Fruit fly (Drosophila melanogaster) whole organism, prepupa: ENCODE measurements around the gene CG12003.

ENCODE experiments used
- CG10631 ChIP-seq: fragments of 200-800 bp; sonication (Bioruptor generic); optimal IDR thresholded peaks from 2 replicates; lab custom pipeline; 2016; ENCODE audit warnings: missing biosample characterization, missing genetic modification characterization
- CG10669 ChIP-seq: fragments of 200-800 bp; sonication (Bioruptor generic); optimal IDR thresholded peaks from 3 replicates; lab custom pipeline; 2018; ENCODE audit warnings: missing biosample characterization, mild to moderate bottlenecking, missing genetic modification characterization, moderate library complexity
- CG11294 ChIP-seq: fragments of 200-800 bp; sonication (Bioruptor generic); IDR thresholded peaks from 2 replicates; pipeline ENCODE4 v1.3.6; 2022; ENCODE audit warnings: missing biosample characterization, missing genetic modification characterization
- CG11902 ChIP-seq: fragments of 200-800 bp; sonication (Bioruptor generic); optimal IDR thresholded peaks from 3 replicates; lab custom pipeline; 2016; ENCODE audit warnings: missing biosample characterization, missing genetic modification characterization
- CG15336 ChIP-seq: fragments of 200-800 bp; sonication (Bioruptor generic); IDR thresholded peaks from 2 replicates; pipeline ENCODE4 v1.3.6; 2022; ENCODE audit warnings: missing biosample characterization, missing genetic modification characterization
- CG1621 ChIP-seq: fragments of 200-800 bp; sonication (Bioruptor generic); optimal IDR thresholded peaks from 3 replicates; lab custom pipeline; 2018; ENCODE audit warnings: missing biosample characterization, mild to moderate bottlenecking, missing genetic modification characterization
- CG16779 ChIP-seq: fragments of 200-800 bp; sonication (Bioruptor generic); optimal IDR thresholded peaks from 3 replicates; lab custom pipeline; 2017; ENCODE audit warnings: missing biosample characterization, mild to moderate bottlenecking, missing genetic modification characterization
- CG3032 ChIP-seq: fragments of 200-800 bp; optimal IDR thresholded peaks from 2 replicates; lab custom pipeline; 2019; ENCODE audit warnings: missing biosample characterization, mild to moderate bottlenecking, missing genetic modification characterization, moderate library complexity
- CG31627 ChIP-seq: fragments of 200-800 bp; sonication (Bioruptor generic); optimal IDR thresholded peaks from 3 replicates; lab custom pipeline; 2016; ENCODE audit warnings: missing biosample characterization, missing genetic modification characterization
- CG32006 ChIP-seq: fragments of 200-800 bp; sonication (Bioruptor generic); optimal IDR thresholded peaks from 3 replicates; lab custom pipeline; 2017; ENCODE audit warnings: missing biosample characterization, mild to moderate bottlenecking, missing genetic modification characterization
- CG34406 ChIP-seq: fragments of 200-800 bp; sonication (Bioruptor generic); optimal IDR thresholded peaks from 3 replicates; lab custom pipeline; 2016; ENCODE audit warnings: missing biosample characterization, missing genetic modification characterization
- CG3919 ChIP-seq: fragments of 200-800 bp; sonication (Bioruptor generic); optimal IDR thresholded peaks from 3 replicates; lab custom pipeline; 2016; ENCODE audit warnings: missing biosample characterization, missing genetic modification characterization
- CG4318 ChIP-seq: fragments of 200-800 bp; sonication (Bioruptor generic); optimal IDR thresholded peaks from 3 replicates; lab custom pipeline; 2017; ENCODE audit warnings: missing biosample characterization, mild to moderate bottlenecking, missing genetic modification characterization
- CG6163 ChIP-seq: fragments of 200-800 bp; sonication (Bioruptor generic); IDR thresholded peaks from 3 replicates; pipeline ENCODE4 v1.3.6; 2022; ENCODE audit warnings: missing biosample characterization, missing genetic modification characterization
- CG6792 ChIP-seq: fragments of 200-800 bp; sonication (Bioruptor generic); optimal IDR thresholded peaks from 3 replicates; lab custom pipeline; 2016; ENCODE audit warnings: missing biosample characterization, missing genetic modification characterization
- CG6808 ChIP-seq: fragments of 200-800 bp; sonication (Bioruptor generic); optimal IDR thresholded peaks from 3 replicates; lab custom pipeline; 2017; ENCODE audit warnings: missing biosample characterization, missing genetic modification characterization, mild to moderate bottlenecking, moderate library complexity, missing genetic modification reagents
- CG6854 ChIP-seq: fragments of 200-800 bp; sonication (Bioruptor generic); optimal IDR thresholded peaks from 2 replicates; lab custom pipeline; 2017; ENCODE audit warnings: missing biosample characterization, mild to moderate bottlenecking, missing genetic modification characterization
- CG8119 ChIP-seq: fragments of 200-800 bp; sonication (Bioruptor generic); IDR thresholded peaks from 3 replicates; pipeline ENCODE4 v1.3.6; 2022; ENCODE audit warnings: missing biosample characterization, missing genetic modification characterization
- CG8319 ChIP-seq: fragments of 200-800 bp; sonication (Bioruptor generic); optimal IDR thresholded peaks from 3 replicates; lab custom pipeline; 2016; ENCODE audit warnings: missing biosample characterization, missing genetic modification characterization
- CG8632 ChIP-seq: fragments of 200-800 bp; sonication (Bioruptor generic); optimal IDR thresholded peaks from 3 replicates; lab custom pipeline; 2016; ENCODE audit warnings: missing biosample characterization, missing genetic modification characterization
- Eip75B ChIP-seq: fragments of 200-800 bp; sonication (Bioruptor generic); optimal IDR thresholded peaks from 3 replicates; lab custom pipeline; 2016; ENCODE audit warnings: missing biosample characterization, missing genetic modification characterization
- Eip78C ChIP-seq: fragments of 200-800 bp; sonication (Bioruptor generic); peaks from one replicate; lab custom pipeline; 2016; ENCODE audit warnings: missing biosample characterization, missing genetic modification characterization
- Eip93F ChIP-seq: fragments of 200-800 bp; sonication (Bioruptor generic); optimal IDR thresholded peaks from 2 replicates; lab custom pipeline; 2016; ENCODE audit warnings: missing biosample characterization, mild to moderate bottlenecking, missing genetic modification characterization
- Ets21C ChIP-seq: fragments of 200-800 bp; sonication (Bioruptor generic); optimal IDR thresholded peaks from 3 replicates; lab custom pipeline; 2016; ENCODE audit warnings: missing biosample characterization, missing genetic modification characterization
- Gug ChIP-seq: fragments of 200-800 bp; sonication (Bioruptor generic); IDR thresholded peaks from 2 replicates; pipeline ENCODE4 v1.3.6; 2022; ENCODE audit warnings: missing biosample characterization, missing genetic modification characterization
- Hr38 ChIP-seq: sonication (Bioruptor generic); optimal IDR thresholded peaks from 2 replicates; lab custom pipeline; 2016; ENCODE audit warnings: missing biosample characterization, missing genetic modification characterization
- Hr39 ChIP-seq: fragments of 200-800 bp; sonication (Bioruptor generic); optimal IDR thresholded peaks from 2 replicates; lab custom pipeline; 2016; ENCODE audit warnings: missing biosample characterization, missing genetic modification characterization
- Hr4 ChIP-seq: fragments of 200-800 bp; sonication (Bioruptor generic); optimal IDR thresholded peaks from 3 replicates; lab custom pipeline; 2016; ENCODE audit warnings: missing biosample characterization, missing genetic modification characterization
- Lpt ChIP-seq: fragments of 200-800 bp; sonication (Bioruptor generic); optimal IDR thresholded peaks from 3 replicates; lab custom pipeline; 2016; ENCODE audit warnings: missing biosample characterization, missing genetic modification characterization
- Met ChIP-seq: fragments of 200-800 bp; sonication (Bioruptor generic); optimal IDR thresholded peaks from 3 replicates; lab custom pipeline; 2016; ENCODE audit warnings: missing biosample characterization, missing genetic modification characterization
- OdsH ChIP-seq: fragments of 200-800 bp; sonication (Bioruptor generic); optimal IDR thresholded peaks from 3 replicates; lab custom pipeline; 2016; ENCODE audit warnings: missing biosample characterization, missing genetic modification characterization
- Smox ChIP-seq: fragments of 200-800 bp; sonication (Bioruptor generic); optimal IDR thresholded peaks from 3 replicates; lab custom pipeline; 2016; ENCODE audit warnings: missing biosample characterization, missing genetic modification characterization
- Sox102F ChIP-seq: fragments of 200-800 bp; sonication (Bioruptor generic); optimal IDR thresholded peaks from 2 replicates; lab custom pipeline; 2016; ENCODE audit warnings: missing biosample characterization, mild to moderate bottlenecking, missing genetic modification characterization
- Sox14 ChIP-seq: fragments of 200-800 bp; sonication (Bioruptor generic); optimal IDR thresholded peaks from 3 replicates; lab custom pipeline; 2016; ENCODE audit warnings: missing biosample characterization, missing genetic modification characterization
- Sox15 ChIP-seq: fragments of 200-800 bp; sonication (Bioruptor generic); optimal IDR thresholded peaks from 3 replicates; lab custom pipeline; 2016; ENCODE audit warnings: missing biosample characterization, missing genetic modification characterization
- achi ChIP-seq: fragments of 200-800 bp; sonication (Bioruptor generic); optimal IDR thresholded peaks from 3 replicates; lab custom pipeline; 2016; ENCODE audit warnings: missing biosample characterization, missing genetic modification characterization
- cyc ChIP-seq: fragments of 200-800 bp; sonication (Bioruptor generic); optimal IDR thresholded peaks from 3 replicates; lab custom pipeline; 2016; ENCODE audit warnings: missing biosample characterization, missing genetic modification characterization
- dac ChIP-seq: fragments of 200-800 bp; sonication (Bioruptor generic); optimal IDR thresholded peaks from 2 replicates; lab custom pipeline; 2017; ENCODE audit warnings: missing biosample characterization, mild to moderate bottlenecking, missing genetic modification characterization
- eg ChIP-seq: fragments of 200-800 bp; sonication (Bioruptor generic); IDR thresholded peaks from 3 replicates; pipeline ENCODE4 v1.3.6; 2022; ENCODE audit warnings: missing biosample characterization, missing genetic modification characterization
- esn ChIP-seq: fragments of 200-800 bp; sonication (Bioruptor generic); optimal IDR thresholded peaks from 2 replicates; lab custom pipeline; 2016; ENCODE audit warnings: missing biosample characterization, mild to moderate bottlenecking, missing genetic modification characterization, moderate library complexity
- fd59A ChIP-seq: fragments of 200-800 bp; sonication (Bioruptor generic); optimal IDR thresholded peaks from 2 replicates; lab custom pipeline; 2017; ENCODE audit warnings: missing biosample characterization, mild to moderate bottlenecking, missing genetic modification characterization, missing genetic modification reagents
- fkh ChIP-seq: fragments of 200-800 bp; sonication (Bioruptor generic); optimal IDR thresholded peaks from 3 replicates; lab custom pipeline; 2017; ENCODE audit warnings: missing biosample characterization, mild to moderate bottlenecking, missing genetic modification characterization, moderate library complexity
- lz ChIP-seq: fragments of 200-800 bp; sonication (Bioruptor generic); optimal IDR thresholded peaks from 3 replicates; lab custom pipeline; 2016; ENCODE audit warnings: missing biosample characterization, missing genetic modification characterization
- pdm3 ChIP-seq: fragments of 200-800 bp; sonication (Bioruptor generic); optimal IDR thresholded peaks from 3 replicates; lab custom pipeline; 2016; ENCODE audit warnings: missing biosample characterization, missing genetic modification characterization
- salr ChIP-seq, 2 experiments: fragments of 200-800 bp; sonication (Bioruptor generic); optimal IDR thresholded peaks; 3 replicates each; lab custom pipeline; 2016 to 2018; ENCODE audit warnings: missing biosample characterization in 2 of 2, missing genetic modification characterization in 2 of 2, mild to moderate bottlenecking in 1 of 2
- ss ChIP-seq, 2 experiments: fragments of 200-800 bp; sonication (Bioruptor generic); optimal IDR thresholded peaks; 2 replicates in 1 of 2; 3 replicates in 1 of 2; lab custom pipeline; 2017 to 2018; ENCODE audit warnings: mild to moderate bottlenecking in 2 of 2, missing biosample characterization in 2 of 2, missing genetic modification characterization in 2 of 2, moderate library complexity in 1 of 2
- svp ChIP-seq: fragments of 200-800 bp; sonication (Bioruptor generic); peaks from one replicate; lab custom pipeline; 2016; ENCODE audit warnings: missing biosample characterization, missing genetic modification characterization
- topi ChIP-seq: fragments of 200-800 bp; sonication (Bioruptor generic); optimal IDR thresholded peaks from 3 replicates; lab custom pipeline; 2016; ENCODE audit warnings: missing biosample characterization, missing genetic modification characterization
- vri ChIP-seq: fragments of 200-800 bp; sonication (Bioruptor generic); optimal IDR thresholded peaks from 3 replicates; lab custom pipeline; 2016; ENCODE audit warnings: missing biosample characterization, mild to moderate bottlenecking, missing genetic modification characterization

The CG12003 gene

DNA sequence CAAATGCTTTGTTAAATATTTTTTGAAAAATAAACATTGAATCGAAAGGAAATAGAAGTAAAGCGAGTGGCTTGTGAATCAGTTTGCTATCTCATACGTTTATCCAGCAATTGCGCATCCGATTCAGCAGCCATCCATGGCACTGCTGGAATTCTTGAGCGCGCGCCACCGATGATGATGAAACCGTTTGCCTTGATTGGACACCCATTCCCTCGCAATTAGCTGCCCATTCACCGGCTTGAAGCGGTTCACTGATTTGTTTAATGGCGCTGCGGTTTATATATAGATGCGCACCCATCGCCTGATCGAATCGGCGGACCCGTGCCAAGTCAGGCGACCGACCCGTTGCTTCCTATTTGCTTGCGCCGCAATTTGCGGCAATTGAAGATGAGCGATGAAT, 12.0 kb upstream of the CG12003 start, which contains the start of gene Pcyt2:
Gene Pcyt2, plus strand, starts transcription at position 301 of the 400 bp plus-strand sequence.
- no peak for TF ChIP-seq fd59A (GFP tag; lab: Kevin White, UChicago)
- TF ChIP-seq CG11902 (GFP tag; lab: Kevin White, UChicago): no peak
- TF ChIP-seq, all 60 proteins: peak for 0

DNA sequence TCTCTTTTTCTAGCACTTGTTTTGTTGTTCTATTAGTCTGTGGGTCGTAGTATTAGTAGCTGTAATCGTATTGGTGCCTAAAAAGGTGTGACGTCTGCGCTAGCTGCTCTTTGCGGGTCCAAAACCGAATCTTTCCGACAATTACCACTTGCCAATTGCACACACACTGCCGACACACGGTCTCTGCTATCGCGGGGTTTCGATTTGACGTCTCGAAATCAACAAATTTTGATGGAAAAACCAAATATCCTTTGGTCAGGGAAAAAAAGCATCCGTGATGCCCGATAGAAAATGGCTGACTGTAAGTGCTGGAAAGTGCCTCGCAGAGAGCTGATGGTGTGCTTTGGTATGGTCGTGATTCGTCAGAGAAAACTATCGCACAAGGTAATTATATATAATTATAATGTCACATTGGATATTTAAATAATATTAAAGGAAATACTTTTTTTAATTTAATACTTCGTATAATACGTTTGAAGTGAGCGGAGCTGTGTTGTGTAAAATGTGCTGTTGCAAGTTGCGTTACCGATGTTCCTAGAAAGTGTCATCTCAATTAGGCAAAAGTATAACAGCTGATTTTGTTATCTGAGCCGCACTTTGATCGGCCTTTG, 6.9 kb upstream of the CG12003 start, which contains the start of the genes Pex10 and CG12099:
Gene Pex10, plus strand, starts transcription at position 51 of the 611 bp plus-strand sequence.
Gene CG12099, minus strand, starts transcription at position 307 of the 611 bp plus-strand sequence.
- TF ChIP-seq Sox102F: peak; percentile 82
- peak; percentile 86 for TF ChIP-seq achi (GFP tag; lab: Kevin White, UChicago)
- TF ChIP-seq vri: peak; percentile 78
- peak; percentile 69 to 76 for TF ChIP-seq ss (GFP tag; optimal IDR thresholded peaks at IDR 0.05; lab: Kevin White, UChicago)
- peak; percentile 75 for TF ChIP-seq topi
- TF ChIP-seq CG6792: peak; percentile 80
- peak; percentile 81 for TF ChIP-seq Hr4 (GFP tag; lab: Kevin White, UChicago)
- peak; percentile 87 for TF ChIP-seq Gug (GFP tag; lab: Robert Waterston, UW)
- TF ChIP-seq svp (GFP tag; lab: Kevin White, UChicago): peak; percentile 92
- peak; percentile 75 for TF ChIP-seq CG11294
- peak; percentile 88 for TF ChIP-seq esn (GFP tag; lab: Kevin White, UChicago)
- peak; percentile 86 for TF ChIP-seq CG6163 (GFP tag; lab: Robert Waterston, UW)
- TF ChIP-seq Sox15: peak; percentile 79
- peak; percentile 67 for TF ChIP-seq fd59A (GFP tag; lab: Kevin White, UChicago)
- peak; percentile 82 for TF ChIP-seq dac
- no peak for TF ChIP-seq Hr38 (GFP tag; lab: Kevin White, UChicago)
- TF ChIP-seq CG16779 (tag; lab: Kevin White, UChicago): peak; percentile 42
- TF ChIP-seq Hr39 (GFP tag; lab: Kevin White, UChicago): peak; percentile 80
- TF ChIP-seq CG15336 (GFP tag; lab: Robert Waterston, UW): peak; percentile 74
- TF ChIP-seq CG8319 (GFP tag; lab: Kevin White, UChicago): peak; percentile 67
- peak; percentile 86 for TF ChIP-seq CG3032 (tag; lab: Kevin White, UChicago)
- peak; percentile 69 for TF ChIP-seq Ets21C (GFP tag; lab: Kevin White, UChicago)
- peak; percentile 73 for TF ChIP-seq CG10669
- TF ChIP-seq CG1621 (tag; lab: Kevin White, UChicago): peak; percentile 58
- TF ChIP-seq pdm3 (GFP tag; lab: Kevin White, UChicago): no peak
- no peak for TF ChIP-seq fkh (GFP tag; lab: Kevin White, UChicago)
- peak; percentile 60; the same call in 2 of the 3 replicates for TF ChIP-seq CG8119
- TF ChIP-seq Eip93F: peak; percentile 58
- peak in 1 of 2 experiments; percentile 54 for TF ChIP-seq salr (GFP tag; optimal IDR thresholded peaks at IDR 0.05; lab: Kevin White, UChicago)
- peak; percentile 83 for TF ChIP-seq lz
- TF ChIP-seq Lpt: peak; percentile 62
- peak; percentile 79 for TF ChIP-seq CG11902 (GFP tag; lab: Kevin White, UChicago)
- TF ChIP-seq CG4318 (GFP tag; lab: Kevin White, UChicago): peak; percentile 68
- peak; percentile 78 for TF ChIP-seq CG6808 (GFP tag; lab: Kevin White, UChicago)
- peak; percentile 79 for TF ChIP-seq Eip78C (GFP tag; lab: Kevin White, UChicago)
- peak; percentile 83 for TF ChIP-seq CG32006 (GFP tag; lab: Kevin White, UChicago)
- peak; percentile 90 for TF ChIP-seq OdsH (GFP tag; lab: Kevin White, UChicago)
- TF ChIP-seq CG34406 (GFP tag; lab: Kevin White, UChicago): peak; percentile 78
- peak; percentile 81 for TF ChIP-seq eg
- peak; percentile 83 for TF ChIP-seq CG31627 (GFP tag; lab: Kevin White, UChicago)
- peak; percentile 80 for TF ChIP-seq Sox14
- TF ChIP-seq CG6854 (GFP tag; lab: Kevin White, UChicago): peak; percentile 69
- no peak for TF ChIP-seq Met
- peak; percentile 78 for TF ChIP-seq cyc
- TF ChIP-seq CG8632 (GFP tag; lab: Kevin White, UChicago): peak; percentile 81
- TF ChIP-seq CG10631 (GFP tag; lab: Kevin White, UChicago): peak; percentile 94
- TF ChIP-seq Smox (GFP tag; lab: Kevin White, UChicago): no peak
- TF ChIP-seq CG3919: peak; percentile 84
- no peak for TF ChIP-seq Eip75B (GFP tag; lab: Kevin White, UChicago)
